5 fruit fly cellular contexts compared by ENCODE assay signal in the genomic region with DNA sequence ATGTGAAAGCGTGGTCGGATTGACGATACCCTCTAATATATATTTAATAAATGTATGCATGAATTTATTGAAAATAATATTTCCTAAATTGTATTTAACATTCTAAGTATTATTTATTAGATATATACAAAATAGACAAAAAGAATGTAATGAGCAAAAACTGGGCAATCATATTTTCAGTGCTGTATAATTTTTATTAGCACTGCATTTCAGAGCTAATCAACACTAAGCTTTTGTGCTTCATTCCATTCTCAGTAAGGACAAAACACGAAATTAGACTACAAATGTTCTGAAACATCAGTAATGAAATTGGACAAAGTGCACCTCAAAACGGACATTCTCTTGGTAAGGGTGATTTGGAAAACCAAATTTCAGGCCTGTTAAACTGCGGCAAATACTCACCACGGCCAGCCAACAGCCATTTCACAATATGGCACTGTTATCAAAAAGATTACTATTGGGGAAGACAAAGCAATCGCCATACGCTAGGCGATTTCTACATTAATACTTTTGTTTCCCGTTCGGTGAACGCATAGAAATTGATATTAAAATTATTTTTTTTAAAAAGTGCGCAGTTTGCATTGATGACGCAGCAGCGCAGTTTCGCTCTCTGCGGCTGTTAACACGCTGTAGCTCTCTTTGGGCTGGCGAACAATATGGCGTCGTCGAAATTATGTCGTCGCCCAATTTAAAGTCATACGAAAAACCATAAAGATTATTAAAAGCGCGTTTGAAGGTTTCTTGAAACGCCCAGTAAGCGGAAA.
A peak's percentile ranks its signal among the peaks of the same experiment; 100 is the strongest.
TF ChIP-seq lines count a peak whose summit lies in the region.

No protein-coding gene starts in this region.

TF ChIP-seq in whole organism, adult, 20 proteins besides CTCF, POLR2A, EP300 and RAD21 (continued from another document):
- TF ChIP-seq CG1620 (GFP tag; optimal IDR thresholded peaks at IDR 0.05; lab: Kevin White, UChicago) (peak; percentile 37), ovo (GFP tag; optimal IDR thresholded peaks at IDR 0.05; lab: Kevin White, UChicago) (peak; percentile 14), Hr96 (GFP tag; optimal IDR thresholded peaks at IDR 0.05; lab: Kevin White, UChicago) (peak; percentile 52), CG7045 (GFP tag; optimal IDR thresholded peaks at IDR 0.05; lab: Kevin White, UChicago) (peak; percentile 86)
TF ChIP-seq in whole organism, adult: peak in this region for 18.

TF ChIP-seq in whole organism, embryonic, 481 proteins besides CTCF, POLR2A, EP300 and RAD21 (continued from another document and continues in another):
- peak; percentile 78 for TF ChIP-seq CG12769 (tag; optimal IDR thresholded peaks at IDR 0.05; lab: Kevin White, UChicago)
- peak; percentile 92 for TF ChIP-seq CG10147 (GFP tag; optimal IDR thresholded peaks at IDR 0.05; lab: Kevin White, UChicago)
- peak; percentile 72 for TF ChIP-seq CG18011 (GFP tag; optimal IDR thresholded peaks at IDR 0.05; lab: Kevin White, UChicago)
- peak; percentile 78 for TF ChIP-seq CG2202 (tag; optimal IDR thresholded peaks at IDR 0.05; lab: Kevin White, UChicago)
- peak; percentile 91 for TF ChIP-seq HmgZ (tag; optimal IDR thresholded peaks at IDR 0.05; lab: Kevin White, UChicago)
- TF ChIP-seq gsb-n (tag; optimal IDR thresholded peaks at IDR 0.05; lab: Kevin White, UChicago): peak; percentile 83
- TF ChIP-seq maf-S (GFP tag; optimal IDR thresholded peaks at IDR 0.05; lab: Kevin White, UChicago): peak; percentile 70
- peak; percentile 76; the same call in 2 of the 3 replicates for TF ChIP-seq Optix (GFP tag; IDR thresholded peaks at IDR 0.05; lab: Robert Waterston, UW)
- peak; percentile 98 for TF ChIP-seq D19A (tag; optimal IDR thresholded peaks at IDR 0.05; lab: Kevin White, UChicago)
- peak; percentile 70 for TF ChIP-seq CG16779 (GFP tag; IDR thresholded peaks at IDR 0.05; lab: Robert Waterston, UW)
- TF ChIP-seq org-1 (GFP tag; optimal IDR thresholded peaks at IDR 0.05; lab: Kevin White, UChicago): peak; percentile 90
- TF ChIP-seq chif (GFP tag; optimal IDR thresholded peaks at IDR 0.05; lab: Kevin White, UChicago): peak; percentile 22 to 65
- TF ChIP-seq z (GFP tag; IDR thresholded peaks at IDR 0.05; lab: Robert Waterston, UW): no peak; the same call in 2 of the 3 replicates
- peak; percentile 38 for TF ChIP-seq YL-1 (GFP tag; optimal IDR thresholded peaks at IDR 0.05; lab: Kevin White, UChicago)
- peak; percentile 69 for TF ChIP-seq Side (GFP tag; optimal IDR thresholded peaks at IDR 0.05; lab: Kevin White, UChicago)
- peak; percentile 92 for TF ChIP-seq CG31441 (GFP tag; IDR thresholded peaks at IDR 0.05; lab: Robert Waterston, UW)
- TF ChIP-seq CG14965 (GFP tag; optimal IDR thresholded peaks at IDR 0.05; lab: Kevin White, UChicago; ENCODE audit: borderline replicate concordance): no peak
- TF ChIP-seq NC2β (GFP tag; optimal IDR thresholded peaks at IDR 0.05; lab: Kevin White, UChicago): peak; percentile 41
- TF ChIP-seq repo (GFP tag; optimal IDR thresholded peaks at IDR 0.05; lab: Kevin White, UChicago): peak; percentile 61
- TF ChIP-seq Pdp1 (GFP tag; optimal IDR thresholded peaks at IDR 0.05; lab: Kevin White, UChicago): peak; percentile 50 to 70
- peak; percentile 86 for TF ChIP-seq BtbVII (GFP tag; optimal IDR thresholded peaks at IDR 0.05; lab: Kevin White, UChicago)
- peak; percentile 83; the same call in 1 of the 2 replicates for TF ChIP-seq Xrp1 (GFP tag; IDR thresholded peaks at IDR 0.05; lab: Robert Waterston, UW)
- TF ChIP-seq CG6791 (GFP tag; IDR thresholded peaks at IDR 0.05; lab: Robert Waterston, UW; ENCODE audit: partially characterized antibody): peak; percentile 13; the same call in 1 of the 3 replicates
- no peak for TF ChIP-seq Elba2 (GFP tag; optimal IDR thresholded peaks at IDR 0.05; lab: Kevin White, UChicago)
- TF ChIP-seq CG32532 (GFP tag; IDR thresholded peaks at IDR 0.05; lab: Robert Waterston, UW): peak; percentile 88
- TF ChIP-seq BEAF-32 (GFP tag; optimal IDR thresholded peaks at IDR 0.05; lab: Kevin White, UChicago): no peak
- TF ChIP-seq CG17328 (GFP tag; IDR thresholded peaks at IDR 0.05; lab: Robert Waterston, UW): peak; percentile 76
- TF ChIP-seq p53 (GFP tag; optimal IDR thresholded peaks at IDR 0.05; lab: Kevin White, UChicago): peak; percentile 33

TF ChIP-seq in whole organism, prepupa, 60 proteins besides CTCF, POLR2A, EP300 and RAD21 (continued from another document and continues in another):
- TF ChIP-seq acj6 (GFP tag; optimal IDR thresholded peaks at IDR 0.05; lab: Kevin White, UChicago): peak; percentile 87
- TF ChIP-seq esn (GFP tag; optimal IDR thresholded peaks at IDR 0.05; lab: Kevin White, UChicago): peak; percentile 86
- TF ChIP-seq CG11294 (GFP tag; IDR thresholded peaks at IDR 0.05; lab: Robert Waterston, UW): peak; percentile 72
- TF ChIP-seq CG8319 (GFP tag; optimal IDR thresholded peaks at IDR 0.05; lab: Kevin White, UChicago): peak; percentile 75
- TF ChIP-seq Met (GFP tag; optimal IDR thresholded peaks at IDR 0.05; lab: Kevin White, UChicago): peak; percentile 79
- TF ChIP-seq CG11902 (GFP tag; optimal IDR thresholded peaks at IDR 0.05; lab: Kevin White, UChicago): peak; percentile 69
- TF ChIP-seq CG6854 (GFP tag; optimal IDR thresholded peaks at IDR 0.05; lab: Kevin White, UChicago): peak; percentile 52
- peak; percentile 66 for TF ChIP-seq cyc (GFP tag; optimal IDR thresholded peaks at IDR 0.05; lab: Kevin White, UChicago)
- peak; percentile 90 for TF ChIP-seq OdsH (GFP tag; optimal IDR thresholded peaks at IDR 0.05; lab: Kevin White, UChicago)
- peak; percentile 77 for TF ChIP-seq CG31627 (GFP tag; optimal IDR thresholded peaks at IDR 0.05; lab: Kevin White, UChicago)
- peak; percentile 83 for TF ChIP-seq CG6792 (GFP tag; optimal IDR thresholded peaks at IDR 0.05; lab: Kevin White, UChicago)
- TF ChIP-seq lz (GFP tag; optimal IDR thresholded peaks at IDR 0.05; lab: Kevin White, UChicago): peak; percentile 83
- TF ChIP-seq dac (GFP tag; optimal IDR thresholded peaks at IDR 0.05; lab: Kevin White, UChicago): peak; percentile 72
- peak; percentile 49 for TF ChIP-seq vri (GFP tag; optimal IDR thresholded peaks at IDR 0.05; lab: Kevin White, UChicago)
- peak; percentile 89 for TF ChIP-seq CG34406 (GFP tag; optimal IDR thresholded peaks at IDR 0.05; lab: Kevin White, UChicago)
- peak; percentile 84 for TF ChIP-seq Hr39 (GFP tag; optimal IDR thresholded peaks at IDR 0.05; lab: Kevin White, UChicago)
- TF ChIP-seq CG1621 (tag; optimal IDR thresholded peaks at IDR 0.05; lab: Kevin White, UChicago): peak; percentile 74
- peak; percentile 37 for TF ChIP-seq fkh (GFP tag; optimal IDR thresholded peaks at IDR 0.05; lab: Kevin White, UChicago)
- TF ChIP-seq Hr38 (GFP tag; optimal IDR thresholded peaks at IDR 0.05; lab: Kevin White, UChicago): no peak
- peak; percentile 83 for TF ChIP-seq CG10669 (GFP tag; optimal IDR thresholded peaks at IDR 0.05; lab: Kevin White, UChicago)
- peak; percentile 58 to 89 for TF ChIP-seq salr (GFP tag; optimal IDR thresholded peaks at IDR 0.05; lab: Kevin White, UChicago)
- TF ChIP-seq Blimp-1 (GFP tag; optimal IDR thresholded peaks at IDR 0.05; lab: Kevin White, UChicago): peak; percentile 82
- TF ChIP-seq CG15336 (GFP tag; IDR thresholded peaks at IDR 0.05; lab: Robert Waterston, UW): peak; percentile 72
- TF ChIP-seq CG10631 (GFP tag; optimal IDR thresholded peaks at IDR 0.05; lab: Kevin White, UChicago): peak; percentile 85
- peak; percentile 77 for TF ChIP-seq Hr4 (GFP tag; optimal IDR thresholded peaks at IDR 0.05; lab: Kevin White, UChicago)
- TF ChIP-seq CG16779 (tag; optimal IDR thresholded peaks at IDR 0.05; lab: Kevin White, UChicago): peak; percentile 83
- peak; percentile 93 for TF ChIP-seq dsx (GFP tag; optimal IDR thresholded peaks at IDR 0.05; lab: Kevin White, UChicago; ENCODE audit: poor library complexity, severe bottlenecking)
- TF ChIP-seq fd85E (GFP tag; optimal IDR thresholded peaks at IDR 0.05; lab: Kevin White, UChicago): no peak
- peak; percentile 95 for TF ChIP-seq Eip78C (GFP tag; lab: Kevin White, UChicago)
- peak; percentile 71; the same call in 2 of the 3 replicates for TF ChIP-seq eg (GFP tag; IDR thresholded peaks at IDR 0.05; lab: Robert Waterston, UW)

TF ChIP-seq in whole organism, pupa, 21 proteins besides CTCF, POLR2A, EP300 and RAD21 (continued from another document):
- peak; percentile 88 for TF ChIP-seq CG8159 (tag; optimal IDR thresholded peaks at IDR 0.05; lab: Kevin White, UChicago)
- TF ChIP-seq CG8301 (tag; optimal IDR thresholded peaks at IDR 0.05; lab: Kevin White, UChicago): peak; percentile 85
- TF ChIP-seq CG32121 (GFP tag; IDR thresholded peaks at IDR 0.05; lab: Robert Waterston, UW): peak; percentile 77
- peak; percentile 60 for TF ChIP-seq Ets98B (GFP tag; IDR thresholded peaks at IDR 0.05; lab: Robert Waterston, UW)

TF ChIP-seq in whole organism, wandering third instar larva, 38 proteins besides CTCF, POLR2A, EP300 and RAD21 (continued from another document):
- TF ChIP-seq usp (GFP tag; optimal IDR thresholded peaks at IDR 0.05; lab: Kevin White, UChicago): no peak
- TF ChIP-seq Myc (optimal IDR thresholded peaks at IDR 0.05; lab: Kevin White, UChicago): no peak
- TF ChIP-seq Dif (GFP tag; optimal IDR thresholded peaks at IDR 0.05; lab: Kevin White, UChicago; ENCODE audit: partially characterized antibody): no peak
- TF ChIP-seq HLH106 (tag; optimal IDR thresholded peaks at IDR 0.05; lab: Kevin White, UChicago): peak; percentile 91
- no peak for TF ChIP-seq GATAd (GFP tag; optimal IDR thresholded peaks at IDR 0.05; lab: Kevin White, UChicago)
- TF ChIP-seq brk (GFP tag; optimal IDR thresholded peaks at IDR 0.05; lab: Kevin White, UChicago): no peak
- peak; percentile 78 for TF ChIP-seq psq (GFP tag; optimal IDR thresholded peaks at IDR 0.05; lab: Kevin White, UChicago)
- peak; percentile 31 for TF ChIP-seq pan (optimal IDR thresholded peaks at IDR 0.05; lab: Kevin White, UChicago)
- TF ChIP-seq h (GFP tag; optimal IDR thresholded peaks at IDR 0.05; lab: Kevin White, UChicago): peak; percentile 71
- peak; percentile 47 for TF ChIP-seq woc (GFP tag; optimal IDR thresholded peaks at IDR 0.05; lab: Kevin White, UChicago)
- peak; percentile 85 for TF ChIP-seq OdsH (GFP tag; optimal IDR thresholded peaks at IDR 0.05; lab: Kevin White, UChicago)
- TF ChIP-seq Dfd (GFP tag; optimal IDR thresholded peaks at IDR 0.05; lab: Kevin White, UChicago): no peak
- TF ChIP-seq Abd-B (GFP tag; optimal IDR thresholded peaks at IDR 0.05; lab: Kevin White, UChicago): no peak
- no peak for TF ChIP-seq dl (GFP tag; optimal IDR thresholded peaks at IDR 0.05; lab: Kevin White, UChicago; ENCODE audit: insufficient read depth in 1 of 2, partially characterized antibody in 2 of 2)
- TF ChIP-seq ey (GFP tag; optimal IDR thresholded peaks at IDR 0.05; lab: Kevin White, UChicago): peak; percentile 57
- peak; percentile 18 for TF ChIP-seq tai (GFP tag; optimal IDR thresholded peaks at IDR 0.05; lab: Kevin White, UChicago)
- TF ChIP-seq br (GFP tag; optimal IDR thresholded peaks at IDR 0.05; lab: Kevin White, UChicago): peak; percentile 71
- no peak for TF ChIP-seq CG32264 (GFP tag; optimal IDR thresholded peaks at IDR 0.05; lab: Kevin White, UChicago)
- TF ChIP-seq dsf (GFP tag; optimal IDR thresholded peaks at IDR 0.05; lab: Kevin White, UChicago; ENCODE audit: borderline replicate concordance): no peak
- TF ChIP-seq lola (GFP tag; optimal IDR thresholded peaks at IDR 0.05; lab: Kevin White, UChicago): no peak
